Worm (Caenorhabditis elegans) whole organism, L1 larva: Measurements from ENCODE around the gene W02H5.2.

Experiments
- ama-1 ChIP-seq: fragments of 150-350 bp; optimal IDR thresholded peaks from 2 replicates; lab custom pipeline; 2014
- egl-13 ChIP-seq: sonication (generic microtip); optimal IDR thresholded peaks from 2 replicates; lab custom pipeline; 2016; ENCODE audit warnings: missing genotype, missing genetic modification reagents, missing genetic modification characterization, missing compliant biosample characterization
- fkh-4 ChIP-seq: sonication (generic microtip); optimal IDR thresholded peaks from 2 replicates; lab custom pipeline; 2016; ENCODE audit warnings: missing compliant biosample characterization, missing genetic modification characterization, borderline replicate concordance
- lir-3 ChIP-seq: sonication (generic microtip); optimal IDR thresholded peaks from 2 replicates; lab custom pipeline; 2016; ENCODE audit warnings: mild to moderate bottlenecking, missing genetic modification characterization, moderate library complexity, missing compliant biosample characterization; ENCODE audit not compliant: poor library complexity
- mdl-1 ChIP-seq, 2 experiments: fragments of 150-350 bp; optimal IDR thresholded peaks; 2 replicates each; lab custom pipeline; 2014 to 2017; ENCODE audit warnings: missing biosample characterization in 2 of 2, missing genetic modification characterization in 2 of 2, inconsistent platforms in 1 of 2
- nhr-237 ChIP-seq: fragments of 150-350 bp; optimal IDR thresholded peaks from 2 replicates; lab custom pipeline; 2014; ENCODE audit warnings: missing biosample characterization, missing genetic modification characterization
- nhr-76 ChIP-seq: sonication (generic microtip); optimal IDR thresholded peaks from 2 replicates; lab custom pipeline; 2017; ENCODE audit warnings: missing biosample characterization, missing genetic modification characterization
- pqm-1 ChIP-seq: sonication (generic microtip); optimal IDR thresholded peaks from 3 replicates; lab custom pipeline; 2017; ENCODE audit warnings: missing biosample characterization, missing genetic modification characterization
- tbx-2 ChIP-seq: sonication (generic microtip); optimal IDR thresholded peaks from 2 replicates; lab custom pipeline; 2016; ENCODE audit warnings: missing genetic modification characterization, missing compliant biosample characterization

DNA sequence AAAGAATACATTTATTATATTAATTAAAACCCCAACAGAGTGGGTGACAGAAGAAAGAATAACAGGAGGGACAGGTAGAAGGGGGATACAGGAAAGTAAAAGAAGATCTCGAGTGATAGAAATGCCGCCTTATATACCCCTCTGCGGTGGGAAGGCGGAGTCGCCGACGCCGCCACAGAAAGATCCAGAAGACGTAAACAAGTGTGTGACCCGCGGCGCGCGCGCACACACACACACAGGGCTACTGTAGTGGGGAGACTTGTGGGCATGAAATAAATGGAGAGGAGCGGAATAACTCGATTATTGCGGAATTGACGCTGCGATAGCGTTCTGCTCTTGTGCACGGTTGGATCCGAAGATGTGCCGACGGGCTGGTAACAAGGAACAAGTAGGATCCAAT, 43.4 kb upstream of the W02H5.2 start:
- TF ChIP-seq fkh-4 (tag; lab: Kevin White, UChicago) (no peak), tbx-2 (tag; lab: Kevin White, UChicago) (no peak), lir-3 (tag; lab: Kevin White, UChicago) (no peak), nhr-76 (tag; lab: Kevin White, UChicago) (no peak), egl-13 (tag; lab: Kevin White, UChicago) (no peak), pqm-1 (tag; lab: Kevin White, UChicago) (no peak), mdl-1 (tag; optimal IDR thresholded peaks at IDR 0.05; lab: Kevin White, UChicago) (no peak), nhr-237 (tag; lab: Kevin White, UChicago) (no peak), ama-1 (lab: Kevin White, UChicago) (no peak)
